Fruit fly (Drosophila melanogaster): ENCODE measurements around the gene S-Lap2.

DNA sequence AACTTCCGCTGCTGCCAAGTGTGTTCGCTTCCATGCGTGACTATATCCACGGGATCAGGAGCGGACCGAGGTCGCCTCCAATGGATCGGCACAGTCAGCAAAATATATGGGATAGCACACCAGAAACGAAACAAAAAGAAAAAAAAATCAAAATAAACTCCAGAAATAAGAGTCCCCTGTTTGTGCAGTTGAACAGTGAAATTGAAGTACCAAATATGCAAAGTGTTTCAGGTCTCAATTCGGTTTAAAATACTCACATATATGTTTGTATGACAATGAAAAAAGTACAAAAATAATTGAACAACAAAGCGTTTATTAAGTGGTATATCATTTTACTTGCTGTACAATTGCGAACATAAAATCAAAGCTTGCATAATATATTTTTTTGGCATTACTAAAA, 39.9 kb downstream of the S-Lap2 start:
- TF ChIP-seq CG10669 (GFP tag; optimal IDR thresholded peaks at IDR 0.05) (no peak), Sox14 (GFP tag; optimal IDR thresholded peaks at IDR 0.05) (no peak), fd59A (GFP tag; optimal IDR thresholded peaks at IDR 0.05) (no peak), Sox102F (GFP tag; optimal IDR thresholded peaks at IDR 0.05) (no peak), Eip93F (GFP tag; optimal IDR thresholded peaks at IDR 0.05) (no peak), ss (GFP tag; optimal IDR thresholded peaks at IDR 0.05) (no peak), CG9139 (GFP tag; optimal IDR thresholded peaks at IDR 0.05) (no peak), Eip75B (GFP tag; optimal IDR thresholded peaks at IDR 0.05) (no peak), Ets21C (GFP tag; optimal IDR thresholded peaks at IDR 0.05) (no peak)

Measured in whole organism, prepupa.